Fruit fly (Drosophila melanogaster): ENCODE data around the gene bap.

Gene bap

DNA sequence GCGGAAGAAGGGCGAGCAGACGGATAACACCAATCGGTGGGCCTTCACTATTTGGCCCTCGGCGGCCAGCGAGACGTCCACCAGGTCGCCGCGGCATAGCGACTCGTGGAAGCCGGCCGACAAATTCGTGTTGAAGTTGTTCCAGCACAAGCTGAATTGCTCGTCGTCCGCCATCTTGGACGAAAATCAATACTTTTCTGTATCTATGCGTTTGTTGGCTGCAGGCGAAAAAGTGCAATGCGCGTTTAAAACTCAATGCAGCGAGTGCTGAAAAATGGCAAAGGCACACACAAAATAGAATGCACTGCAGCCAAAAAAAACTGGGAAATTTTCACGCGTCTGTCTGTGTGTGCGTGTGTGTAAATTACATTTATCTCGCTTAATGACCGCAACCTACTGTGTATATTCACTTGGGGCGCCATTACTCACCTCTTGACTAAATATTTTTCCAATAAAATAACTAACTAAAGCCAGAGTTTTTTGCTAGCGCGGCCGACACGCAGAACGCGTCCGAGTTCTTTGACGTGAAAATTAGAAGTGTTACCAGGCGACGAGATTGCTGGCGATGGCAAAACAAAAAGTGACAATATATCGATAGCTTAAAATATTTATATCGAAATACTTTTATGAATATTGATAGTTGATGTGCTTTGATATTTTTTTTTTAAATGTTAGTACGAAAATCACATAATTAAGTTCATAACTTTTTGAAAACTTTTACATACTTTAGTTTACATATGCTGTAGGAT lies 11.6 kb upstream of the bap start (continued):
- TF ChIP-seq CG42726 (GFP tag; IDR thresholded peaks at IDR 0.05; ENCODE audit: partially characterized antibody): peak; percentile 69; the same call in 1 of the 2 replicates
- peak; percentile 38 for TF ChIP-seq HmgZ (tag; optimal IDR thresholded peaks at IDR 0.05)
- peak; percentile 6 for TF ChIP-seq CG7786 (GFP tag; optimal IDR thresholded peaks at IDR 0.05)
- TF ChIP-seq tgo (GFP tag; IDR thresholded peaks at IDR 0.05): no peak
- TF ChIP-seq NK7.1 (GFP tag; optimal IDR thresholded peaks at IDR 0.05): no peak
- TF ChIP-seq chif (GFP tag; optimal IDR thresholded peaks at IDR 0.05): peak in 1 of 2 experiments; percentile 25
- peak; percentile 51 for TF ChIP-seq CG10267 (tag; optimal IDR thresholded peaks at IDR 0.05)
- peak; percentile 33 for TF ChIP-seq CG33213 (GFP tag; optimal IDR thresholded peaks at IDR 0.05)
- TF ChIP-seq CG14710 (tag; optimal IDR thresholded peaks at IDR 0.05): peak; percentile 46
- TF ChIP-seq mld (GFP tag; IDR thresholded peaks at IDR 0.05; ENCODE audit: partially characterized antibody): peak; percentile 43; the same call in 1 of the 3 replicates
- peak; percentile 84 for TF ChIP-seq CG16813 (GFP tag; IDR thresholded peaks at IDR 0.05; ENCODE audit: partially characterized antibody)
- TF ChIP-seq Nf-YC (tag; optimal IDR thresholded peaks at IDR 0.05): peak; percentile 75
- TF ChIP-seq stwl (tag; optimal IDR thresholded peaks at IDR 0.05): peak; percentile 50
- TF ChIP-seq CG10543 (GFP tag; optimal IDR thresholded peaks at IDR 0.05): no peak
- TF ChIP-seq CG30431 (GFP tag; optimal IDR thresholded peaks at IDR 0.05): no peak
- TF ChIP-seq CG9932 (GFP tag; IDR thresholded peaks at IDR 0.05): peak; percentile 33; the same call in 1 of the 2 replicates
- 0 out of 2 replicates have a peak, but pooled peaks have one; percentile 16 for TF ChIP-seq wdn (GFP tag; IDR thresholded peaks at IDR 0.05)
- TF ChIP-seq MBD-R2 (GFP tag; IDR thresholded peaks at IDR 0.05): peak; percentile 9; the same call in 1 of the 2 replicates
- no peak for TF ChIP-seq eve (GFP tag; optimal IDR thresholded peaks at IDR 0.05)
- peak; percentile 51 for TF ChIP-seq gfzf (GFP tag; optimal IDR thresholded peaks at IDR 0.05)
- peak; percentile 86 for TF ChIP-seq sna (GFP tag; IDR thresholded peaks at IDR 0.05; ENCODE audit: partially characterized antibody)
- TF ChIP-seq CG3065 (GFP tag; optimal IDR thresholded peaks at IDR 0.05): no peak
- no peak for TF ChIP-seq yki (optimal IDR thresholded peaks at IDR 0.05)
- no peak for TF ChIP-seq so (GFP tag; IDR thresholded peaks at IDR 0.05)
- TF ChIP-seq CG6175 (GFP tag; IDR thresholded peaks at IDR 0.05): no peak
- no peak for TF ChIP-seq CG10321 (GFP tag; IDR thresholded peaks at IDR 0.05)
- TF ChIP-seq dpn (GFP tag; optimal IDR thresholded peaks at IDR 0.05): peak in 1 of 2 experiments; percentile 30
- peak; percentile 1 for TF ChIP-seq dm (GFP tag; optimal IDR thresholded peaks at IDR 0.05)
- no peak for TF ChIP-seq CG14014 (GFP tag; IDR thresholded peaks at IDR 0.05)
- peak; percentile 10 for TF ChIP-seq CG2120 (GFP tag; optimal IDR thresholded peaks at IDR 0.05)
- TF ChIP-seq ro (GFP tag; IDR thresholded peaks at IDR 0.05): no peak
- TF ChIP-seq CG12391 (tag; optimal IDR thresholded peaks at IDR 0.05): peak; percentile 59
- TF ChIP-seq slbo (GFP tag; IDR thresholded peaks at IDR 0.05): peak; percentile 9; the same call in 1 of the 2 replicates
- no peak for TF ChIP-seq CG11696 (GFP tag; IDR thresholded peaks at IDR 0.05)
- TF ChIP-seq CG13424 (tag; optimal IDR thresholded peaks at IDR 0.05): peak; percentile 33
- TF ChIP-seq CG14965 (GFP tag; optimal IDR thresholded peaks at IDR 0.05; ENCODE audit: borderline replicate concordance): no peak
- no peak for TF ChIP-seq CG11695 (GFP tag; IDR thresholded peaks at IDR 0.05)
- TF ChIP-seq CG17186 (GFP tag; optimal IDR thresholded peaks at IDR 0.05): no peak
- peak; percentile 6 for TF ChIP-seq CG4424 (GFP tag; optimal IDR thresholded peaks at IDR 0.05)
- TF ChIP-seq CG6654 (GFP tag; optimal IDR thresholded peaks at IDR 0.05): no peak
- TF ChIP-seq chinmo (GFP tag; IDR thresholded peaks at IDR 0.05; ENCODE audit: partially characterized antibody): peak; percentile 74; the same call in 3 of the 4 replicates
- TF ChIP-seq Fer3 (tag; optimal IDR thresholded peaks at IDR 0.05): peak; percentile 3
- TF ChIP-seq rib (GFP tag; IDR thresholded peaks at IDR 0.05): 0 out of 2 replicates have a peak, but pooled peaks have one; percentile 12
- no peak for TF ChIP-seq CG13123 (GFP tag; optimal IDR thresholded peaks at IDR 0.05)
- no peak for TF ChIP-seq CG2875 (GFP tag; optimal IDR thresholded peaks at IDR 0.05)
- peak; percentile 44 for TF ChIP-seq Rfx (GFP tag; IDR thresholded peaks at IDR 0.05)
- TF ChIP-seq Ets97D (GFP tag; optimal IDR thresholded peaks at IDR 0.05): peak; percentile 41
- TF ChIP-seq zen2 (GFP tag; IDR thresholded peaks at IDR 0.05; ENCODE audit: partially characterized antibody): peak; percentile 36; the same call in 1 of the 3 replicates
- TF ChIP-seq Hr51 (GFP tag; optimal IDR thresholded peaks at IDR 0.05): peak; percentile 6 to 17
